Worm (Caenorhabditis elegans): ENCODE data around the gene Y111B2A.2.

The Y111B2A.2 gene

DNA sequence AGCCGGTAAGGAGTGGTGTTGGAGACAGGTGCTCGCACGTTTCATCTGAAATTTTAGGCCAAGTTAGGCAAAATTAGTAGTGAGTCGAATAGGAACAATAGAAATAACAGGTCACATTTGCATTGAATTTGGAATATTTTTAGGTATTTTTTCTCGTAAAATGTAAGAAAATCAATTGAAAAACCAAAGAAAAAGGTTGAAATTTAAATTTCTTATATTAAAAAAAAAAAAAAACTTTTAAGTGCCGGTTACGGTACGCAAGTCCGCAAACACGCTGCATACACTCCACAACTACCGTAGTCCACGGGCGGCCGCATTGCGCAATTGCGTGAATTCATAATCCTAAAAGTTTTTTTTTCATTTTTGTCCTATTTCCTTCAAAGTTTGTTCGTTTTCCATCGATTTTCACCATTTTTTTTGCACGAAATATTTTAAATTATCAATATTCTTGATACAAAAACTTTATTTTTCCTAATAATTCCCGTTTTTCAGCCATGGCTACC, at the start of gene Y111B2A.2, which contains the start of gene Y111B2A.1:
TSS of gene Y111B2A.2 (plus strand) at position 493 of the 503 bp plus-strand sequence.
TSS of gene Y111B2A.1 (minus strand) at position 51 of the 503 bp plus-strand sequence.
- no peak for TF ChIP-seq ets-7 (tag; optimal IDR thresholded peaks at IDR 0.05)
- TF ChIP-seq F13C5.2 (tag; optimal IDR thresholded peaks at IDR 0.05) = no peak
- no peak for TF ChIP-seq sea-1 (GFP tag; conservative IDR thresholded peaks at IDR 0.05)
- no peak for TF ChIP-seq tra-4 (tag; optimal IDR thresholded peaks at IDR 0.05)
- TF ChIP-seq tbx-37 (GFP tag; conservative IDR thresholded peaks at IDR 0.05) = no peak
- no peak for TF ChIP-seq aly-1 (tag; optimal IDR thresholded peaks at IDR 0.05)
- TF ChIP-seq ama-1 (optimal IDR thresholded peaks at IDR 0.05) = no peak
- TF ChIP-seq B0310.2 (tag; optimal IDR thresholded peaks at IDR 0.05) = no peak
- TF ChIP-seq ceh-36 (tag; optimal IDR thresholded peaks at IDR 0.05) = no peak
- TF ChIP-seq scrt-1 (GFP tag; IDR thresholded peaks at IDR 0.05) = no peak
- TF ChIP-seq hmg-4 (GFP tag; optimal IDR thresholded peaks at IDR 0.05) = no peak
- no peak for TF ChIP-seq ceh-13 (GFP tag; optimal IDR thresholded peaks at IDR 0.05)
- no peak for TF ChIP-seq pes-1 (GFP tag; IDR thresholded peaks at IDR 0.05)
- no peak for TF ChIP-seq hnd-1 (tag; optimal IDR thresholded peaks at IDR 0.05)
- TF ChIP-seq tbx-11 (GFP tag; IDR thresholded peaks at IDR 0.05) = no peak
- no peak for TF ChIP-seq hmbx-1 (tag; optimal IDR thresholded peaks at IDR 0.05)
- no peak for TF ChIP-seq flt-1 (GFP tag; IDR thresholded peaks at IDR 0.05)

DNA sequence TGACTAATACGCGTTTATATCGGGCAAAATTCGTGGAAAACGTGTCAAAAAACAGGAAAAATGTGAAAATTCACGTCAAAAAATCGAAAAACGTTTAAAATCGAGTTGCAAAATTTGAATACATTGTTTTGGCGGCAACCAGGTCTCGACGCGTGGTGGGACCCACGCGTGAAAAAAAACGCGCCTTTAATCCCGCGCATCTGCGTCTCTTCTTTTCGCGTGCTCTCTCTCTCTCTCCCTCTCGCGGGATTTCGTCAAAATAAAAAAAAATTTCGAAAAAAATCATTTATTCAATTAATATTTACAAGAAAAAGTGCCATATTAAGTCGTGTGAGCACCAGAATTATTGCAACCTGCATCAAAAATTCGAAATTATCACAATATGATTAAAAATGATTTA, 42.6 kb upstream of the Y111B2A.2 start, which contains the start of gene ani-1:
TSS of gene ani-1 (minus strand) at position 61 of the 400 bp plus-strand sequence.
- TF ChIP-seq ceh-13 (GFP tag; optimal IDR thresholded peaks at IDR 0.05) (no peak), tbx-11 (GFP tag; IDR thresholded peaks at IDR 0.05) (no peak), hmbx-1 (tag; optimal IDR thresholded peaks at IDR 0.05) (no peak), ets-7 (tag; optimal IDR thresholded peaks at IDR 0.05) (no peak), pes-1 (GFP tag; IDR thresholded peaks at IDR 0.05) (no peak), ceh-36 (tag; optimal IDR thresholded peaks at IDR 0.05) (no peak), B0310.2 (tag; optimal IDR thresholded peaks at IDR 0.05) (no peak), sea-1 (GFP tag; conservative IDR thresholded peaks at IDR 0.05) (no peak), tbx-37 (GFP tag; conservative IDR thresholded peaks at IDR 0.05) (no peak), aly-1 (tag; optimal IDR thresholded peaks at IDR 0.05) (no peak)

DNA sequence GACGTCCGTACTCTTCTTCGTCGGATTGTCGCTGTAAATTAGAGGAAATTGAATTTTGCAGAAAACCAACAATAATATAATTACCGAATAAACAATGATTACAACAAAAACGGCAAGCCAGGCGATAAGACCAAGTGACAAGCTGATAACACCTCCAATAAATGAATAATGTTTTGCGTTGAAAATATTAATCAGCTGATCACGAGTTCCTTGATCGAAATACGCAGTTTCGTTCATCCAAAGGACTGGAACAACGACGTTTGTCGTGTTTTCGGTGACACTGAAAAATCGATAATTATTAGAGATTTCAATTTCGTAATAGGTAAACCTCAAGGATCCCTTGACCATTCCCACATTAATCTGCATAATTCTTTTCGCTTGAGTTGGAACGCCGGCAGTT, 42.1 kb upstream of the Y111B2A.2 start:
- no peak for TF ChIP-seq flt-1 (GFP tag; IDR thresholded peaks at IDR 0.05)
- TF ChIP-seq tbx-37 (GFP tag; conservative IDR thresholded peaks at IDR 0.05) = no peak
- no peak for TF ChIP-seq ceh-36 (tag; optimal IDR thresholded peaks at IDR 0.05)
- no peak for TF ChIP-seq ama-1 (optimal IDR thresholded peaks at IDR 0.05)
- TF ChIP-seq tra-4 (tag; optimal IDR thresholded peaks at IDR 0.05) = no peak
- TF ChIP-seq ceh-13 (GFP tag; optimal IDR thresholded peaks at IDR 0.05) = no peak
- no peak for TF ChIP-seq hnd-1 (tag; optimal IDR thresholded peaks at IDR 0.05)

DNA sequence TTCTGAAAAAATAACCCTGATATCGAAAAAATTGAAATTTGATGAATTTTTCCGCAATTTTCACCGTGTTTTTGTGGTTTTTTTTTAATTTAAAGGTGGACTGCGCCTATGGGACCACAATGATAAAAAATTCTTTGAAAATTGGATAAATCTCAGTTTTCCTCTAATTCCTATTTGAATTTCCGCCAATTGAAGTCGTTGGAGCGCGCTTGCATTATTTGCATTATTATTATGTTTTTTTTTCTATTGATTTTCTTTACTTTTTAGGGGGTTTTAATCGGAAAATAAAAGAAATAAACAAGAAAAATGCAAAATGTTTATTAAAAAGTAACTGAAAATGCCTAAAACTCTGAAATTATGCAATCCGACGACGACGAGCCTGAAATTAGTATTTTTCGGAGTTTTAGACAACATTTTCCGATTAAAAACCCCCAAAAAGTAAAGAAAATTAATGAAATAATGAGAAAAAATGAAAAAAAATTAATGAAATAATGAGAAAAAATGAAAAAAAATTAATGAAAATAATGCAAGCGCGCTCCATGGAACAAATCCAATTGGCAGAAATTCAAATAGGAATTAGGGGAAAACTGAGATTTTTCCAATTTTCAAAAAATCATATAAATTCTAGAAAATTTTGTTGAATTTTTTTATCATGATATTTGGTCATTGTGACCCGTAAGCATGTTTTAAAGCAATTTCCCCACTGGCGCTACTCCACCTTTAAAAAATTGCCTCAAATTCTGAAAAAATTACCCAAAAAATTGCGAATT, 40.0 kb upstream of the Y111B2A.2 start:
- TF ChIP-seq pes-1 (GFP tag; IDR thresholded peaks at IDR 0.05) = no peak
- no peak for TF ChIP-seq sea-1 (GFP tag; conservative IDR thresholded peaks at IDR 0.05)
- no peak for TF ChIP-seq hnd-1 (tag; optimal IDR thresholded peaks at IDR 0.05)

DNA sequence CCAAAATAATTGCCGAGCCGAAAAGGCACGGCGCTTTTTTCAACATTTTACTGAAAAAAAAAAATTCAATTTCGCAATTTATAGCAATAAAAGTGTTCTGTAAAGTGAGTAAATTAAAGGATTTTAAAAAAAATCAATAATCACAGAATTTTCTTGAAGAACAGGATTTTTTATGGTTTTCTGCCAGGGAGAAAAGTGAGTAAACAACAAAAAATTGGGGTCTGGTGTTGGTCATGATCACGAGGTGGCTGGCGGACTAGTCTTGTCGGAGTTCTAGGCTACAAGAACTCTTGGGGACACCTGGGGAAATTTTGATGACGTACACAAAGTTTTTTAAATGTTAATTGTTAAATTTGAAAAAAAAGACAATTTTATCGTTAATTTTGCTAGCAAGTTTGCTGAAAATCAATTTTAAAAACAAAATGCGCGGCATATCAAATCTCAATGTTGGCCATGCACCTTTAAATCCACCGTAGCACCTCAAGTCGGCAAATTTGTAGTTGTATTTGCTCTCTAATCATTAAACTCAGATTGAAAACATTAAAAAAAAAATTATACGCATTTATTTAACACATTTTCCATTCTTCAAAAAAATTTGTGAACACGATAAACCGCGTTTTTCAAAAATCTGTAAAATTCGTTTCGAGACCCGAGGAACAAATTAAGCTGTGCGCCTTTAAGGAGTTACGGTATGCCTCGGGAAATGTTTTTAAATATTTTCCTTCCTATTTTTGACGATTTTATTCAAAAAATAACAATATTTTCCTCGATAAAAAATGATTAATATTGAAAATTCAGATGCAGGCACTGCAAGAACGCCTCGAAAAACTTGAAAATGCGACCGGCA, 38.9 kb upstream of the Y111B2A.2 start, which contains the start of the genes scav-3 and Y49E10.21:
TSS of gene scav-3 (minus strand) at position 50 of the 847 bp plus-strand sequence.
TSS of gene Y49E10.21 (plus strand) at position 797 of the 847 bp plus-strand sequence.
- TF ChIP-seq ets-7 (tag; optimal IDR thresholded peaks at IDR 0.05) = no peak
- no peak for TF ChIP-seq flt-1 (GFP tag; IDR thresholded peaks at IDR 0.05)
- no peak for TF ChIP-seq ama-1 (optimal IDR thresholded peaks at IDR 0.05)
- no peak for TF ChIP-seq tbx-11 (GFP tag; IDR thresholded peaks at IDR 0.05)
- TF ChIP-seq tbx-37 (GFP tag; conservative IDR thresholded peaks at IDR 0.05) = no peak
- TF ChIP-seq hmbx-1 (tag; optimal IDR thresholded peaks at IDR 0.05) = no peak
- TF ChIP-seq aly-1 (tag; optimal IDR thresholded peaks at IDR 0.05) = no peak
- TF ChIP-seq scrt-1 (GFP tag; IDR thresholded peaks at IDR 0.05) = no peak
- TF ChIP-seq F13C5.2 (tag; optimal IDR thresholded peaks at IDR 0.05) = no peak
- no peak for TF ChIP-seq ceh-36 (tag; optimal IDR thresholded peaks at IDR 0.05)
- no peak for TF ChIP-seq pes-1 (GFP tag; IDR thresholded peaks at IDR 0.05)
- TF ChIP-seq tra-4 (tag; optimal IDR thresholded peaks at IDR 0.05) = no peak
- TF ChIP-seq B0310.2 (tag; optimal IDR thresholded peaks at IDR 0.05) = no peak
- no peak for TF ChIP-seq ceh-13 (GFP tag; optimal IDR thresholded peaks at IDR 0.05)
- no peak for TF ChIP-seq sea-1 (GFP tag; conservative IDR thresholded peaks at IDR 0.05)

DNA sequence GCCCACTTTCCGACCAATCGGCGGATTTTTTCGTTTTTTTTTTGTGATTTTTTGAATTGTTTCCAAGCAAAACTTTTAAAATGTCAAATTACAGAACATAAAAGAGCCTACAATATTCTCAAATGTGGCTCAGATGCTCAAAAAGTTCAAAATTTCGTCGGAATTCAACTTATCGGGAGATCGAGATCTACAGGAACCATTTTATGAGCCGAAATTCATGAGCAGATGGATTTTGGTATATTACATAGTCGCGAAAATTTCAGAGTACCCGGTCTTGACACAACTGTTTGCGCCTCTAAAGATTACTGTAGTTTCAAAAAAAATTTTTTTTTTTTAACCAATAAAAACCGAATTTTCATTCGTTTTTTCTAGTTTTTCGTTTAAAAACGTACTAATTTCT, 36.9 kb upstream of the Y111B2A.2 start:
- TF ChIP-seq flt-1 (GFP tag; IDR thresholded peaks at IDR 0.05) (no peak), sea-1 (GFP tag; conservative IDR thresholded peaks at IDR 0.05) (no peak), tbx-11 (GFP tag; IDR thresholded peaks at IDR 0.05) (no peak), hmg-4 (GFP tag; optimal IDR thresholded peaks at IDR 0.05) (no peak), B0310.2 (tag; optimal IDR thresholded peaks at IDR 0.05) (no peak), scrt-1 (GFP tag; IDR thresholded peaks at IDR 0.05) (no peak), F13C5.2 (tag; optimal IDR thresholded peaks at IDR 0.05) (no peak)

DNA sequence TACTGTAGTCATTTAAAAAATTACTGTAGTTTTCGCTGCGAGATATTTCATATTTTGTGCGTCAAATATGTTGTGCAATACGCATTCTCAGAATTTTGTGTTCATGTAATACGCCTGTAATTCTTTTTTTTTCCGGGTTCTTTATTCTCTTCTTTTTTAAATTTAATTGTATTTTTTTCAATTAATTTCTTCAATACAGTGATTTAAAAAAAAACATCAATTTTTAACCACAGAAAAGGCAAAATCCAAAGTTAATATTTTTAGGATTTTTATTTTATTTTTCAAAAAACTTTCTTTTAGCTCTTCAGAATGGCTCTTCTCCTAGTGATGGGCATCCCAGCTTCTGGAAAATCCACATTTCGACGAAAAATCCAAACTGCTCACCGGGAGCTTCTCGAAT, 29.6 kb upstream of the Y111B2A.2 start, which contains the start of gene pstk-1:
TSS of gene pstk-1 (plus strand) at position 301 of the 400 bp plus-strand sequence.
- TF ChIP-seq aly-1 (tag; optimal IDR thresholded peaks at IDR 0.05) (no peak), pes-1 (GFP tag; IDR thresholded peaks at IDR 0.05) (no peak), hmg-4 (GFP tag; optimal IDR thresholded peaks at IDR 0.05) (no peak), scrt-1 (GFP tag; IDR thresholded peaks at IDR 0.05) (no peak), ets-7 (tag; optimal IDR thresholded peaks at IDR 0.05) (no peak), hnd-1 (tag; optimal IDR thresholded peaks at IDR 0.05) (no peak), tbx-37 (GFP tag; conservative IDR thresholded peaks at IDR 0.05) (no peak), tbx-11 (GFP tag; IDR thresholded peaks at IDR 0.05) (no peak), flt-1 (GFP tag; IDR thresholded peaks at IDR 0.05) (no peak), ceh-13 (GFP tag; optimal IDR thresholded peaks at IDR 0.05) (no peak), hmbx-1 (tag; optimal IDR thresholded peaks at IDR 0.05) (no peak)

Measured in whole organism, early embryonic.